Worm (Caenorhabditis elegans): ENCODE results near the gene lido-10.

Gene lido-10

ce11 chrII:2979061-2979460 lies 23.2 kb upstream of the lido-10 start:
- TF ChIP-seq nhr-28 (tag; optimal IDR thresholded peaks at IDR 0.05) (no peak), elt-3 (tag; optimal IDR thresholded peaks at IDR 0.05) (no peak), nhr-12 (tag; optimal IDR thresholded peaks at IDR 0.05) (no peak), ceh-43 (GFP tag; optimal IDR thresholded peaks at IDR 0.05) (no peak), ham-2 (GFP tag; optimal IDR thresholded peaks at IDR 0.05) (peak; percentile 36)

DNA sequence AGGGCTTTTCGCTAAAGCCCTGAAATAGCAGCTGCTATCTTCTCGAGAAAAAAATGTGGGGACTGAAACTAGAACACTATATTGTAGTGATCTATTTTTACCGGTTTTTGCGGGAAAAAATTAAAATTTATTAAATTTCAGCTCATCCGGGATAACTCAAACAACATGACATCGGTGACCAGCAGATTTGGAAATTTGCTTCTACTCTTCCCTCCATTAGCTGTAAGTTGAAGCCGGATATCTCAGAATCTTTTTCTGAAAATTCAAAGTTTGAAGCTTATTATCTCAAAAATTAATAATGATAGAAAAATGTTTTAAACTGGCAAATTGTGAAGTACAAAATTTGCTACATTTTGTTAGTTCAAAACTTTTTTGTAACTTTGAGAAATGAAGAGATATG lies 17.9 kb upstream of the lido-10 start:
- TF ChIP-seq drap-1 (GFP tag; optimal IDR thresholded peaks at IDR 0.05) (no peak), unc-62 (GFP tag; optimal IDR thresholded peaks at IDR 0.05) (no peak), M03D4.4 (tag; optimal IDR thresholded peaks at IDR 0.05) (no peak), nhr-76 (tag; optimal IDR thresholded peaks at IDR 0.05) (no peak), mls-2 (tag; optimal IDR thresholded peaks at IDR 0.05) (no peak), hlh-1 (tag; optimal IDR thresholded peaks at IDR 0.05) (no peak)

DNA sequence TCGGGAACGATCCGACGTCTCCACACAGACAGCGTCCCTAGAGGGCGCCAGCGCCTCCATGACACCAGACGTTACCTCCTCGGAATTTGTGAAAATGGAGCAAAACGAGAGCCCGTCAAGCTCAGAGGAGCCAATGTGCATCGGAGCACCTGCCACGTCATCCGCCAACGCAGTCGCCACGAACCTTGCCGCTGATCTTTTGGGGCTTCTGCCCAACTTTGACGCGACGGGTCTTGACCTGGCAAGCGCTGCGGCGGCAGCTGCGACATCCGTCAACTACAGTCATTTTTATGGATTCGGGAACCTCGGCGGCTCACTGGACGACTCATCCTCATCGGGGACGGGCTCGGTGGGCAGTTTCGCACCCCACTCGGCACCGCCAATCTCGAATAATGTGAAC lies 16.9 kb upstream of the lido-10 start:
- no peak for TF ChIP-seq tbx-8 (GFP tag; optimal IDR thresholded peaks at IDR 0.05)
- TF ChIP-seq ceh-83 (GFP tag; optimal IDR thresholded peaks at IDR 0.05) = no peak
- no peak for TF ChIP-seq blmp-1 (tag; optimal IDR thresholded peaks at IDR 0.05)
- no peak for TF ChIP-seq elt-1 (tag; optimal IDR thresholded peaks at IDR 0.05; ENCODE audit: borderline replicate concordance, insufficient read depth)
- TF ChIP-seq ceh-39 (tag; optimal IDR thresholded peaks at IDR 0.05) = no peak
- no peak for TF ChIP-seq drap-1 (GFP tag; optimal IDR thresholded peaks at IDR 0.05)
- TF ChIP-seq mab-5 (tag; optimal IDR thresholded peaks at IDR 0.05) = no peak
- no peak for TF ChIP-seq ztf-11 (tag; optimal IDR thresholded peaks at IDR 0.05)
- no peak for TF ChIP-seq lin-13 (tag; optimal IDR thresholded peaks at IDR 0.05)
- no peak for TF ChIP-seq nhr-12 (tag; optimal IDR thresholded peaks at IDR 0.05)
- no peak for TF ChIP-seq pha-4 (tag; optimal IDR thresholded peaks at IDR 0.05)
- TF ChIP-seq mls-2 (tag; optimal IDR thresholded peaks at IDR 0.05) = no peak
- TF ChIP-seq M03D4.4 (tag; optimal IDR thresholded peaks at IDR 0.05) = no peak
- no peak for TF ChIP-seq mep-1 (tag; optimal IDR thresholded peaks at IDR 0.05)
- TF ChIP-seq nhr-237 (tag; optimal IDR thresholded peaks at IDR 0.05) = no peak
- no peak for TF ChIP-seq elt-3 (tag; optimal IDR thresholded peaks at IDR 0.05)

DNA sequence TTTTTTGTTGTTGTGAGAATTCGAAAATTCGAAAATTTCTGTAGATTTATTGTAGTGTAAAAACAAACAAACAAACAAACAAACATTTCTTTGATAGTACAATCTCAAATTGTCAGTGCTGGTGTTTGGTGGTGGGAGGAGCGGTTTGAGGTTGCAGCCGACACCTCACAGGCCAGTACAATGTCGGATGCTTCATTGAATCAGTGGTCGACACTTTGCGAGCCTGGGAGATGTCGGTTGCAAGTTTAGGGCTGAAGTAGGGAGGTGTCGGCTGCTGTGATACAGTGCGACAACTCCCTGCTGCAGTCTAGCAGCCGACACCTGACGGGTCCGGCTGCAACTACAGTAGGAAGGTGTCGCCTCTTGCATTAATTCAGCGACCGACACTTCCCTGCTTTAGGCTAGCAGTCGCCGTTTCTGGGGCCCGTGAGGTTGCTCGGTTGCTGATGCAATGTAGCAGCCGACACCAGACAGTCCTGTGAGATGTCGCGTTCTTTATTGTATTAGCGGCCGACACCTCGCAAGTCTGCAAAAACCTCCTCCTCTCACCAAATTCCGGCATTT lies 16.3 kb upstream of the lido-10 start:
- TF ChIP-seq tbx-8 (GFP tag; optimal IDR thresholded peaks at IDR 0.05) = no peak
- TF ChIP-seq ceh-39 (tag; optimal IDR thresholded peaks at IDR 0.05) = no peak
- TF ChIP-seq mab-5 (tag; optimal IDR thresholded peaks at IDR 0.05) = no peak
- TF ChIP-seq lin-32 (GFP tag; optimal IDR thresholded peaks at IDR 0.05) = no peak
- no peak for TF ChIP-seq cnd-1 (tag; optimal IDR thresholded peaks at IDR 0.05)
- TF ChIP-seq nhr-76 (tag; optimal IDR thresholded peaks at IDR 0.05) = no peak

DNA sequence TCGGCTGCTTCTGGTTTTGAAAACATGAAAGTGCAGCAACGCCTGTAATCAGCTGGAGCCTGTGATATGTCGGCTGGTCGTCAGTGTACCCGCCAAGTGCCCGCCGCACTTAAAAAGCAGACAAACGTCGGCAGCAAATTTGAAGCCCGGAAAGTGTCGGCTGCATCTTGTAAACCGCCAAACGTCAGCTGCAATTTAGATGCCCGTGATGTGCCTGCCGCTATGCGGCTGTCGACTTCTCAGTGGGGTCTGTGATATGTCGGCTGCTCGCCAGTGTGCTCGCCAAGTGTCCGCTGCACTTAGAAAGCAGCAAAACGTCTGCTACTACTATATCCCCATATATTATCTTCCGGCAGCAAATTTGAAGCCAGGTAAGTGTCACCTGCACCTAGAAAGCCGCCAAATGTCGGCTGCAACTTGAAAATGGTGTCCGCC lies 15.2 kb upstream of the lido-10 start:
- TF ChIP-seq flh-1 (GFP tag; optimal IDR thresholded peaks at IDR 0.05) = no peak
- no peak for TF ChIP-seq snpc-4 (tag; optimal IDR thresholded peaks at IDR 0.05)

DNA sequence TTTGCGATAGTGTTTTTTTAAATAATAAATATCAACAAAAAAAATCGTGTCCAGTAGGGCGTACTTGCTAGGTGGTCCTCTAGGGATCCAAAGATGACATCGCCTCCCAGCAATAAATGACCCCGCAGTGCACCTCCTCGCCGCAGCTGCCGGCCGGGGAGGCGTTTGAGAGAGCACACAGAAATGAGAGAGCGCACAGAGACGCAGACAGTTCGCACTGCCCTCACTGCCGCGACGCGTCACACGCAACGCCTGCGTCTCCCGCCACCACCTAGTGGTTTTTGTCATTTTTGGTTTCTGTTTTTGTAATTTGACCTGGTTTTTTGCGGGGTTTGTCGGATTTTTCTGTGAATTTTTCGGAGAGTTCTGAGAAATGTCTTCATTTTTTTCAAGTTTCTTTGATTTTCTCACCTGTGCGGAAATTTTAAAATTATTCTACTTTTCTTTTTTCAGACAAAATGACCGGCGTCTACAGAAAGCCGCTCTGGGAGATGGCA lies 14.4 kb upstream of the lido-10 start, which contains the start of gene lido-7:
Gene lido-7 (plus strand): TSS at position 447 of the 497 bp plus-strand sequence.
- TF ChIP-seq unc-120 (tag; optimal IDR thresholded peaks at IDR 0.05; ENCODE audit: poor library complexity, severe bottlenecking) (peak; percentile 37), nhr-2 (tag; optimal IDR thresholded peaks at IDR 0.05) (peak; percentile 30), pha-4 (tag; optimal IDR thresholded peaks at IDR 0.05) (peak; percentile 12), lin-13 (tag; optimal IDR thresholded peaks at IDR 0.05) (peak; percentile 5), mab-5 (tag; optimal IDR thresholded peaks at IDR 0.05) (no peak), blmp-1 (tag; optimal IDR thresholded peaks at IDR 0.05) (no peak), M03D4.4 (tag; optimal IDR thresholded peaks at IDR 0.05) (peak; percentile 3), elt-1 (tag; optimal IDR thresholded peaks at IDR 0.05; ENCODE audit: borderline replicate concordance, insufficient read depth) (no peak), sptf-1 (tag; optimal IDR thresholded peaks at IDR 0.05) (peak; percentile 40), elt-3 (tag; optimal IDR thresholded peaks at IDR 0.05) (no peak), lin-32 (GFP tag; optimal IDR thresholded peaks at IDR 0.05) (peak; percentile 21), lsy-2 (tag; optimal IDR thresholded peaks at IDR 0.05) (peak; percentile 25), hlh-1 (tag; optimal IDR thresholded peaks at IDR 0.05) (peak; percentile 8), unc-62 (GFP tag; optimal IDR thresholded peaks at IDR 0.05) (no peak), nhr-12 (tag; optimal IDR thresholded peaks at IDR 0.05) (no peak)

All from whole organism, mixed stage, embryonic.